Fruit fly (Drosophila melanogaster) whole organism, embryonic: ENCODE measurements around the gene SelT.

ENCODE experiments used
- BEAF-32 ChIP-seq: fragments of 200-800 bp; sonication (Bioruptor generic); optimal IDR thresholded peaks from 3 replicates; lab custom pipeline; 2017; ENCODE audit warnings: missing biosample characterization, missing genetic modification characterization, mild to moderate bottlenecking, moderate library complexity, missing genetic modification reagents
- CG10267 ChIP-seq: fragments of 200-800 bp; sonication (Bioruptor generic); optimal IDR thresholded peaks from 2 replicates; lab custom pipeline; 2018; ENCODE audit warnings: missing biosample characterization, mild to moderate bottlenecking, missing genetic modification characterization, moderate library complexity
- CG10654 ChIP-seq: fragments of 200-800 bp; sonication (Bioruptor generic); optimal IDR thresholded peaks from 2 replicates; lab custom pipeline; 2016; ENCODE audit warnings: missing biosample characterization, missing genetic modification characterization
- CG14667 ChIP-seq: fragments of 200-800 bp; sonication (Bioruptor generic); IDR thresholded peaks from 2 replicates; pipeline ENCODE4 v1.3.6; 2022; ENCODE audit warnings: missing biosample characterization, missing genetic modification characterization
- CG14965 ChIP-seq: fragments of 200-800 bp; sonication (Bioruptor generic); optimal IDR thresholded peaks from 2 replicates; lab custom pipeline; 2016; ENCODE audit warnings: missing biosample characterization, missing genetic modification characterization, borderline replicate concordance
- CG16813 ChIP-seq: fragments of 200-800 bp; sonication (Bioruptor generic); IDR thresholded peaks from 3 replicates; pipeline ENCODE4 v1.3.6; 2022; ENCODE audit warnings: missing biosample characterization, missing genetic modification characterization; ENCODE audit not compliant: partially characterized antibody
- CG1792 ChIP-seq: fragments of 200-800 bp; sonication (Bioruptor generic); optimal IDR thresholded peaks from 2 replicates; lab custom pipeline; 2016; ENCODE audit warnings: missing biosample characterization, missing genetic modification characterization
- CG33557 ChIP-seq: fragments of 200-800 bp; sonication (Bioruptor generic); optimal IDR thresholded peaks from 2 replicates; lab custom pipeline; 2019; ENCODE audit warnings: missing biosample characterization, mild to moderate bottlenecking, missing genetic modification characterization, moderate library complexity
- CG6813 ChIP-seq: fragments of 200-800 bp; sonication (Bioruptor generic); optimal IDR thresholded peaks from 2 replicates; lab custom pipeline; 2017; ENCODE audit warnings: missing biosample characterization, missing genetic modification characterization, mild to moderate bottlenecking, moderate library complexity, missing genetic modification reagents
- CG7357 ChIP-seq: fragments of 200-800 bp; sonication (Bioruptor generic); IDR thresholded peaks from 3 replicates; pipeline ENCODE4 v1.3.6; 2022; ENCODE audit warnings: missing biosample characterization, missing genetic modification characterization
- CG7786 ChIP-seq: fragments of 200-800 bp; sonication (Bioruptor generic); optimal IDR thresholded peaks from 2 replicates; lab custom pipeline; 2016; ENCODE audit warnings: missing biosample characterization, missing genetic modification characterization
- CG9215 ChIP-seq: fragments of 200-800 bp; sonication (Bioruptor generic); IDR thresholded peaks from 2 replicates; pipeline ENCODE4 v1.3.6; 2022; ENCODE audit warnings: missing biosample characterization, missing genetic modification characterization
- D19A ChIP-seq: fragments of 200-800 bp; optimal IDR thresholded peaks from 3 replicates; lab custom pipeline; 2019; ENCODE audit warnings: missing biosample characterization, mild to moderate bottlenecking, missing genetic modification characterization, moderate library complexity
- D19B ChIP-seq: fragments of 200-800 bp; sonication (Bioruptor generic); optimal IDR thresholded peaks from 2 replicates; lab custom pipeline; 2017; ENCODE audit warnings: missing biosample characterization, mild to moderate bottlenecking, missing genetic modification characterization
- Dbx ChIP-seq: fragments of 200-800 bp; sonication (Bioruptor generic); IDR thresholded peaks from 3 replicates; pipeline ENCODE4 v1.3.6; 2022; ENCODE audit warnings: missing biosample characterization, missing genetic modification characterization
- Dfd ChIP-seq, 2 experiments: fragments of >200 bp; optimal IDR thresholded peaks; 2 replicates each; lab custom pipeline; 2017; ENCODE audit warnings: missing biosample characterization in 2 of 2, missing genetic modification characterization in 2 of 2
- Dll ChIP-seq: fragments of 200-800 bp; sonication (Bioruptor generic); IDR thresholded peaks from 4 replicates; pipeline ENCODE4 v1.3.6; 2022; ENCODE audit warnings: missing biosample characterization, missing genetic modification characterization; ENCODE audit not compliant: partially characterized antibody
- Hey ChIP-seq: fragments of 200-800 bp; sonication (Bioruptor generic); optimal IDR thresholded peaks from 3 replicates; lab custom pipeline; 2018; ENCODE audit warnings: missing biosample characterization, mild to moderate bottlenecking, missing genetic modification characterization
- Jarid2 ChIP-seq: fragments of 200-800 bp; sonication (Bioruptor generic); optimal IDR thresholded peaks from 3 replicates; lab custom pipeline; 2017; ENCODE audit warnings: mild to moderate bottlenecking, missing biosample characterization, missing genetic modification reagents, missing genetic modification characterization
- Lhr ChIP-seq: fragments of 200-800 bp; sonication (Bioruptor generic); optimal IDR thresholded peaks from 3 replicates; lab custom pipeline; 2017; ENCODE audit warnings: mild to moderate bottlenecking, missing biosample characterization, missing genetic modification reagents, missing genetic modification characterization
- NC2β ChIP-seq: fragments of 200-800 bp; sonication (Bioruptor generic); optimal IDR thresholded peaks from 2 replicates; lab custom pipeline; 2016; ENCODE audit warnings: missing biosample characterization, missing genetic modification characterization
- Opbp ChIP-seq: fragments of 200-800 bp; sonication (Bioruptor generic); IDR thresholded peaks from 3 replicates; pipeline ENCODE4 v1.3.6; 2022; ENCODE audit warnings: missing biosample characterization, missing genetic modification characterization; ENCODE audit not compliant: partially characterized antibody
- Ptx1 ChIP-seq: fragments of 200-800 bp; sonication (Bioruptor generic); IDR thresholded peaks from 2 replicates; pipeline ENCODE4 v1.3.6; 2022; ENCODE audit warnings: missing biosample characterization, missing genetic modification characterization
- Rx ChIP-seq: fragments of 200-800 bp; sonication (Bioruptor generic); IDR thresholded peaks from 2 replicates; pipeline ENCODE4 v1.3.6; 2022; ENCODE audit warnings: missing biosample characterization, missing genetic modification characterization
- Sry-δ ChIP-seq: fragments of 200-800 bp; sonication (Bioruptor generic); optimal IDR thresholded peaks from 2 replicates; lab custom pipeline; 2016; ENCODE audit warnings: missing biosample characterization, missing genetic modification characterization
- bigmax ChIP-seq: fragments of 200-800 bp; sonication (Bioruptor generic); optimal IDR thresholded peaks from 2 replicates; lab custom pipeline; 2018; ENCODE audit warnings: missing biosample characterization, mild to moderate bottlenecking, missing genetic modification characterization
- bowl ChIP-seq: fragments of 200-800 bp; sonication (Bioruptor generic); IDR thresholded peaks from 2 replicates; pipeline ENCODE4 v1.3.6; 2022; ENCODE audit warnings: missing biosample characterization, missing genetic modification characterization
- cg ChIP-seq: fragments of 200-800 bp; sonication (Bioruptor generic); optimal IDR thresholded peaks from 3 replicates; lab custom pipeline; 2019; ENCODE audit warnings: missing biosample characterization, mild to moderate bottlenecking, missing genetic modification characterization, moderate library complexity
- chinmo ChIP-seq: fragments of 200-800 bp; sonication (Bioruptor generic); IDR thresholded peaks from 4 replicates; pipeline ENCODE4 v1.3.6; 2022; ENCODE audit warnings: missing biosample characterization, missing genetic modification characterization; ENCODE audit not compliant: partially characterized antibody
- chn ChIP-seq: fragments of 200-800 bp; sonication (Bioruptor generic); optimal IDR thresholded peaks from 2 replicates; lab custom pipeline; 2016; ENCODE audit warnings: missing biosample characterization, missing genetic modification characterization
- ci ChIP-seq: fragments of 200-800 bp; sonication (Bioruptor generic); IDR thresholded peaks from 3 replicates; pipeline ENCODE4 v1.3.6; 2022; ENCODE audit warnings: missing biosample characterization, missing genetic modification characterization
- corto ChIP-seq: fragments of 200-800 bp; sonication (Bioruptor generic); optimal IDR thresholded peaks from 2 replicates; lab custom pipeline; 2016; ENCODE audit warnings: missing biosample characterization, mild to moderate bottlenecking, missing genetic modification characterization, moderate library complexity
- cwo ChIP-seq: fragments of 200-800 bp; sonication (Bioruptor generic); optimal IDR thresholded peaks from 3 replicates; lab custom pipeline; 2017; ENCODE audit warnings: missing biosample characterization, missing genetic modification characterization, mild to moderate bottlenecking, moderate library complexity, missing genetic modification reagents
- da ChIP-seq: fragments of 200-800 bp; sonication (Bioruptor generic); optimal IDR thresholded peaks from 2 replicates; lab custom pipeline; 2016; ENCODE audit warnings: missing biosample characterization, missing genetic modification characterization
- fd96Cb ChIP-seq: fragments of 200-800 bp; sonication (Bioruptor generic); optimal IDR thresholded peaks from 2 replicates; lab custom pipeline; 2018; ENCODE audit warnings: missing biosample characterization, mild to moderate bottlenecking, missing genetic modification characterization, moderate library complexity
- insv ChIP-seq, 2 experiments: fragments of 200-800 bp; sonication (Bioruptor generic); optimal IDR thresholded peaks; 3 replicates each; lab custom pipeline; 2016 to 2018; ENCODE audit warnings: missing biosample characterization in 2 of 2, missing genetic modification characterization in 2 of 2
- kah ChIP-seq: fragments of 200-800 bp; sonication (Bioruptor generic); optimal IDR thresholded peaks from 2 replicates; lab custom pipeline; 2018; ENCODE audit warnings: missing biosample characterization, mild to moderate bottlenecking, missing genetic modification characterization
- lmd ChIP-seq: fragments of 200-800 bp; sonication (Bioruptor generic); IDR thresholded peaks from 2 replicates; pipeline ENCODE4 v1.3.6; 2022; ENCODE audit warnings: missing biosample characterization, missing genetic modification characterization
- maf-S ChIP-seq: fragments of 200-800 bp; sonication (Bioruptor generic); optimal IDR thresholded peaks from 2 replicates; lab custom pipeline; 2016; ENCODE audit warnings: missing biosample characterization, missing genetic modification characterization
- pan ChIP-seq, 4 experiments: fragments of >200 bp in 3 of 4; fragments of 200-800 bp in 1 of 4; sonication (Bioruptor generic) in 1 of 4; optimal IDR thresholded peaks in 3 of 4; IDR thresholded peaks in 1 of 4; 2 replicates each; pipeline versions ENCODE4 v1.3.6 to Lab custom; 2017 to 2022; ENCODE audit warnings: missing biosample characterization in 2 of 4, missing genetic modification characterization in 2 of 4, mixed read lengths in 1 of 4
- rib ChIP-seq: fragments of 200-800 bp; sonication (Bioruptor generic); IDR thresholded peaks from 2 replicates; pipeline ENCODE4 v1.3.6; 2022; ENCODE audit warnings: missing biosample characterization, missing genetic modification characterization
- row ChIP-seq: fragments of 200-800 bp; sonication (Bioruptor generic); IDR thresholded peaks from 3 replicates; pipeline ENCODE4 v1.3.6; 2022; ENCODE audit warnings: missing biosample characterization, missing genetic modification characterization
- run ChIP-seq: fragments of 200-800 bp; sonication (Bioruptor generic); optimal IDR thresholded peaks from 3 replicates; lab custom pipeline; 2018; ENCODE audit warnings: missing biosample characterization, mild to moderate bottlenecking, missing genetic modification characterization
- salm ChIP-seq: fragments of 200-800 bp; sonication (Bioruptor generic); optimal IDR thresholded peaks from 2 replicates; lab custom pipeline; 2018; ENCODE audit warnings: missing biosample characterization, mild to moderate bottlenecking, missing genetic modification characterization
- sisA ChIP-seq: fragments of 200-800 bp; sonication (Bioruptor generic); IDR thresholded peaks from 2 replicates; pipeline ENCODE4 v1.3.6; 2022; ENCODE audit warnings: missing biosample characterization, missing genetic modification characterization
- ttk ChIP-seq: fragments of 200-800 bp; sonication (Bioruptor generic); IDR thresholded peaks from 2 replicates; pipeline ENCODE4 v2.1.2; 2022; ENCODE audit warnings: missing biosample characterization, missing genetic modification characterization
- unc-4 ChIP-seq: fragments of 200-800 bp; sonication (Bioruptor generic); IDR thresholded peaks from 2 replicates; pipeline ENCODE4 v1.3.6; 2022; ENCODE audit warnings: missing biosample characterization, missing genetic modification characterization; ENCODE audit not compliant: partially characterized antibody
- zf30C ChIP-seq: fragments of 200-800 bp; sonication (Bioruptor generic); optimal IDR thresholded peaks from 3 replicates; lab custom pipeline; 2018; ENCODE audit warnings: missing biosample characterization, mild to moderate bottlenecking, missing genetic modification characterization

Gene SelT

dm6 chr2L:5052367-5052914 lies 41.7 kb downstream of the SelT start, which contains the start of gene senju (continued):
- TF ChIP-seq run (peak; percentile 61), CG10267 (tag; lab: Kevin White, UChicago) (peak; percentile 99), Lhr (GFP tag; lab: Kevin White, UChicago) (peak; percentile 63), CG6813 (peak; percentile 79), sisA (GFP tag; lab: Robert Waterston, UW) (peak; percentile 75), NC2β (GFP tag; lab: Kevin White, UChicago) (peak; percentile 82), CG16813 (GFP tag; lab: Robert Waterston, UW) (peak; percentile 39; the same call in 1 of the 3 replicates), pan (optimal IDR thresholded peaks at IDR 0.05; lab: Kevin White, UChicago) (no peak), pan (GFP tag; optimal IDR thresholded peaks at IDR 0.05 in 1 of 2, IDR thresholded peaks at IDR 0.05 in 1 of 2) (peak in 1 of 2 experiments; percentile 90), CG7786 (peak; percentile 88), maf-S (GFP tag; lab: Kevin White, UChicago) (peak; percentile 65), zf30C (GFP tag; lab: Kevin White, UChicago) (peak; percentile 0), row (GFP tag; lab: Robert Waterston, UW) (peak; percentile 73), Jarid2 (GFP tag; lab: Kevin White, UChicago) (peak; percentile 56), rib (peak; percentile 95), cg (GFP tag; lab: Kevin White, UChicago) (peak; percentile 93), bigmax (GFP tag; lab: Kevin White, UChicago) (peak; percentile 30), ci (peak; percentile 96), Ptx1 (peak; percentile 84), CG10654 (peak; percentile 76), kah (peak; percentile 21), BEAF-32 (GFP tag; lab: Kevin White, UChicago) (peak; percentile 57), chn (GFP tag; lab: Kevin White, UChicago) (peak; percentile 87), D19A (tag; lab: Kevin White, UChicago) (peak; percentile 66), CG9215 (peak; percentile 62), Hey (peak; percentile 69), CG33557 (GFP tag; lab: Kevin White, UChicago) (peak; percentile 72), unc-4 (peak; percentile 32; the same call in 1 of the 2 replicates), chinmo (GFP tag; lab: Robert Waterston, UW) (peak; percentile 89), CG14965 (GFP tag; lab: Kevin White, UChicago) (peak; percentile 25), Opbp (GFP tag; lab: Robert Waterston, UW) (peak; percentile 100), corto (GFP tag; lab: Kevin White, UChicago) (peak; percentile 54), insv (GFP tag; optimal IDR thresholded peaks at IDR 0.05; lab: Kevin White, UChicago) (peak in 1 of 2 experiments; percentile 64), fd96Cb (tag; lab: Kevin White, UChicago) (peak; percentile 61), cwo (GFP tag; lab: Kevin White, UChicago) (peak; percentile 79), D19B (GFP tag; lab: Kevin White, UChicago) (peak; percentile 71), salm (tag; lab: Kevin White, UChicago) (peak; percentile 47), CG14667 (peak; percentile 71), da (GFP tag; lab: Kevin White, UChicago) (peak; percentile 22), lmd (peak; percentile 86), CG1792 (GFP tag; lab: Kevin White, UChicago) (peak; percentile 60), bowl (peak; percentile 49), Dbx (peak; percentile 86), Dfd (GFP tag; optimal IDR thresholded peaks at IDR 0.05; lab: Kevin White, UChicago) (no peak), Sry-δ (peak; percentile 45), ttk (peak; percentile 69), Dll (GFP tag; lab: Robert Waterston, UW) (peak; percentile 57; the same call in 2 of the 4 replicates), CG7357 (no peak; the same call in 2 of the 3 replicates), Rx (GFP tag; lab: Robert Waterston, UW) (peak; percentile 87)
